Comparison of ENCODE assay signal across 5 fruit fly cellular contexts in genomic region chrX:8063223-8063674, dm6.
TF ChIP-seq lines count a peak whose summit lies in the region.

No protein-coding gene starts in this region.

- TF ChIP-seq CTCF in whole organism, embryonic (GFP tag; optimal IDR thresholded peaks at IDR 0.05; lab: Kevin White, UChicago): no peak

TF ChIP-seq in whole organism, adult, 20 proteins besides CTCF, POLR2A, EP300 and RAD21 (continues in another document):
- TF ChIP-seq Clk (GFP tag; optimal IDR thresholded peaks at IDR 0.05; lab: Kevin White, UChicago) (no peak), CG14711 (tag; optimal IDR thresholded peaks at IDR 0.05; lab: Kevin White, UChicago) (no peak), tj (GFP tag; optimal IDR thresholded peaks at IDR 0.05; lab: Kevin White, UChicago) (peak; percentile 45), CG12768 (GFP tag; optimal IDR thresholded peaks at IDR 0.05; lab: Kevin White, UChicago) (no peak), CG7045 (GFP tag; optimal IDR thresholded peaks at IDR 0.05; lab: Kevin White, UChicago) (no peak), pad (GFP tag; optimal IDR thresholded peaks at IDR 0.05; lab: Kevin White, UChicago) (no peak), kay (GFP tag; lab: Kevin White, UChicago; ENCODE audit: borderline replicate concordance) (peak; percentile 92), Mnt (GFP tag; optimal IDR thresholded peaks at IDR 0.05; lab: Kevin White, UChicago) (peak; percentile 71), toe (GFP tag; optimal IDR thresholded peaks at IDR 0.05; lab: Kevin White, UChicago) (no peak), Crg-1 (GFP tag; optimal IDR thresholded peaks at IDR 0.05; lab: Kevin White, UChicago) (no peak), CG1620 (GFP tag; optimal IDR thresholded peaks at IDR 0.05; lab: Kevin White, UChicago) (no peak), CG5204 (GFP tag; optimal IDR thresholded peaks at IDR 0.05; lab: Kevin White, UChicago) (no peak), Hr96 (GFP tag; optimal IDR thresholded peaks at IDR 0.05; lab: Kevin White, UChicago) (no peak), CG33017 (tag; optimal IDR thresholded peaks at IDR 0.05; lab: Kevin White, UChicago) (no peak), CG7101 (tag; optimal IDR thresholded peaks at IDR 0.05; lab: Kevin White, UChicago) (no peak), cnc (optimal IDR thresholded peaks at IDR 0.05; lab: Kevin White, UChicago) (no peak), bab1 (GFP tag; optimal IDR thresholded peaks at IDR 0.05; lab: Kevin White, UChicago) (peak; percentile 15), cic (GFP tag; optimal IDR thresholded peaks at IDR 0.05; lab: Kevin White, UChicago) (no peak), CG11617 (GFP tag; optimal IDR thresholded peaks at IDR 0.05; lab: Kevin White, UChicago) (peak; percentile 67)

TF ChIP-seq in whole organism, embryonic, 481 proteins besides CTCF, POLR2A, EP300 and RAD21 (continues in another document):
- TF ChIP-seq CG30431 (GFP tag; optimal IDR thresholded peaks at IDR 0.05; lab: Kevin White, UChicago) (no peak), CrebB (tag; optimal IDR thresholded peaks at IDR 0.05; lab: Kevin White, UChicago) (no peak), unc-4 (GFP tag; IDR thresholded peaks at IDR 0.05; lab: Robert Waterston, UW; ENCODE audit: partially characterized antibody) (no peak), CG7928 (GFP tag; optimal IDR thresholded peaks at IDR 0.05; lab: Kevin White, UChicago) (no peak), CG10431 (GFP tag; optimal IDR thresholded peaks at IDR 0.05; lab: Kevin White, UChicago) (no peak), ken (GFP tag; IDR thresholded peaks at IDR 0.05; lab: Robert Waterston, UW) (no peak), CG4360 (GFP tag; IDR thresholded peaks at IDR 0.05; lab: Robert Waterston, UW) (peak; percentile 90), tll (GFP tag; optimal IDR thresholded peaks at IDR 0.05; lab: Kevin White, UChicago) (no peak), gcm (GFP tag; optimal IDR thresholded peaks at IDR 0.05; lab: Kevin White, UChicago) (no peak), Mes4 (GFP tag; optimal IDR thresholded peaks at IDR 0.05; lab: Kevin White, UChicago) (no peak), CG11504 (tag; optimal IDR thresholded peaks at IDR 0.05; lab: Kevin White, UChicago) (no peak), stwl (tag; optimal IDR thresholded peaks at IDR 0.05; lab: Kevin White, UChicago) (peak; percentile 46), lmd (GFP tag; IDR thresholded peaks at IDR 0.05; lab: Robert Waterston, UW) (no peak), CG3847 (GFP tag; IDR thresholded peaks at IDR 0.05; lab: Robert Waterston, UW) (no peak), cato (GFP tag; optimal IDR thresholded peaks at IDR 0.05; lab: Kevin White, UChicago; ENCODE audit: borderline replicate concordance) (no peak), cg (GFP tag; optimal IDR thresholded peaks at IDR 0.05; lab: Kevin White, UChicago) (peak; percentile 63), Rx (GFP tag; IDR thresholded peaks at IDR 0.05; lab: Robert Waterston, UW) (no peak), Spps (tag; optimal IDR thresholded peaks at IDR 0.05; lab: Kevin White, UChicago) (no peak), ci (GFP tag; IDR thresholded peaks at IDR 0.05; lab: Robert Waterston, UW) (peak; percentile 51; the same call in 2 of the 3 replicates)

TF ChIP-seq in whole organism, prepupa, 60 proteins besides CTCF, POLR2A, EP300 and RAD21 (continues in another document):
- TF ChIP-seq CG32006 (GFP tag; optimal IDR thresholded peaks at IDR 0.05; lab: Kevin White, UChicago) (no peak), Sox15 (GFP tag; optimal IDR thresholded peaks at IDR 0.05; lab: Kevin White, UChicago) (no peak), Gug (GFP tag; IDR thresholded peaks at IDR 0.05; lab: Robert Waterston, UW) (0 out of 2 replicates have a peak, but pooled peaks have one; percentile 25), svp (GFP tag; lab: Kevin White, UChicago) (no peak), Sox102F (GFP tag; optimal IDR thresholded peaks at IDR 0.05; lab: Kevin White, UChicago) (peak; percentile 69), CG8119 (GFP tag; IDR thresholded peaks at IDR 0.05; lab: Robert Waterston, UW) (peak; percentile 70), CG6854 (GFP tag; optimal IDR thresholded peaks at IDR 0.05; lab: Kevin White, UChicago) (peak; percentile 91), CG10631 (GFP tag; optimal IDR thresholded peaks at IDR 0.05; lab: Kevin White, UChicago) (no peak), CG4318 (GFP tag; optimal IDR thresholded peaks at IDR 0.05; lab: Kevin White, UChicago) (no peak), Blimp-1 (GFP tag; optimal IDR thresholded peaks at IDR 0.05; lab: Kevin White, UChicago) (peak; percentile 64), CG7368 (GFP tag; optimal IDR thresholded peaks at IDR 0.05; lab: Kevin White, UChicago) (peak; percentile 37), CG11294 (GFP tag; IDR thresholded peaks at IDR 0.05; lab: Robert Waterston, UW) (no peak), CG6163 (GFP tag; IDR thresholded peaks at IDR 0.05; lab: Robert Waterston, UW) (peak; percentile 84), achi (GFP tag; optimal IDR thresholded peaks at IDR 0.05; lab: Kevin White, UChicago) (peak; percentile 72), CG8632 (GFP tag; optimal IDR thresholded peaks at IDR 0.05; lab: Kevin White, UChicago) (peak; percentile 48), Hr4 (GFP tag; optimal IDR thresholded peaks at IDR 0.05; lab: Kevin White, UChicago) (no peak), Eip75B (GFP tag; optimal IDR thresholded peaks at IDR 0.05; lab: Kevin White, UChicago) (no peak), CG3032 (tag; optimal IDR thresholded peaks at IDR 0.05; lab: Kevin White, UChicago) (peak; percentile 4), Sox14 (GFP tag; optimal IDR thresholded peaks at IDR 0.05; lab: Kevin White, UChicago) (peak; percentile 59), Ets21C (GFP tag; optimal IDR thresholded peaks at IDR 0.05; lab: Kevin White, UChicago) (no peak)

TF ChIP-seq in whole organism, pupa, 21 proteins besides CTCF, POLR2A, EP300 and RAD21:
- TF ChIP-seq CG8159 (tag; optimal IDR thresholded peaks at IDR 0.05; lab: Kevin White, UChicago): peak; percentile 51
- peak; percentile 55 for TF ChIP-seq CG15710 (tag; optimal IDR thresholded peaks at IDR 0.05; lab: Kevin White, UChicago)
- TF ChIP-seq fd96Ca (GFP tag; IDR thresholded peaks at IDR 0.05; lab: Robert Waterston, UW): peak; percentile 52; the same call in 1 of the 3 replicates
- TF ChIP-seq CG17806 (tag; optimal IDR thresholded peaks at IDR 0.05; lab: Kevin White, UChicago): peak; percentile 38
- peak; percentile 50 for TF ChIP-seq CG34367 (tag; optimal IDR thresholded peaks at IDR 0.05; lab: Kevin White, UChicago)
- peak; percentile 40 for TF ChIP-seq CG8301 (tag; optimal IDR thresholded peaks at IDR 0.05; lab: Kevin White, UChicago)
- peak; percentile 58 for TF ChIP-seq Pif1B (GFP tag; optimal IDR thresholded peaks at IDR 0.05; lab: Kevin White, UChicago)
- peak; percentile 74 for TF ChIP-seq gl (tag; optimal IDR thresholded peaks at IDR 0.05; lab: Kevin White, UChicago)
- TF ChIP-seq Ets98B (GFP tag; IDR thresholded peaks at IDR 0.05; lab: Robert Waterston, UW): peak; percentile 77
- no peak for TF ChIP-seq CG14655 (GFP tag; optimal IDR thresholded peaks at IDR 0.05; lab: Kevin White, UChicago)
- TF ChIP-seq Snoo (tag; optimal IDR thresholded peaks at IDR 0.05; lab: Kevin White, UChicago): peak; percentile 67
- no peak for TF ChIP-seq CG13204 (GFP tag; optimal IDR thresholded peaks at IDR 0.05; lab: Kevin White, UChicago)
- TF ChIP-seq CG9948 (tag; optimal IDR thresholded peaks at IDR 0.05; lab: Kevin White, UChicago): peak; percentile 25
- no peak for TF ChIP-seq D1 (tag; optimal IDR thresholded peaks at IDR 0.05; lab: Kevin White, UChicago)
- TF ChIP-seq CG12605 (GFP tag; IDR thresholded peaks at IDR 0.05; lab: Robert Waterston, UW): peak; percentile 79
- TF ChIP-seq rn (GFP tag; IDR thresholded peaks at IDR 0.05; lab: Robert Waterston, UW): 0 out of 2 replicates have a peak, but pooled peaks have one; percentile 10
- peak; percentile 84 for TF ChIP-seq Pif1A (GFP tag; optimal IDR thresholded peaks at IDR 0.05; lab: Kevin White, UChicago)
- TF ChIP-seq CG4496 (GFP tag; IDR thresholded peaks at IDR 0.05; lab: Robert Waterston, UW): peak; percentile 88
- TF ChIP-seq EcR (GFP tag; optimal IDR thresholded peaks at IDR 0.05; lab: Kevin White, UChicago): no peak
- TF ChIP-seq CG10348 (GFP tag; IDR thresholded peaks at IDR 0.05; lab: Robert Waterston, UW): no peak
- TF ChIP-seq CG32121 (GFP tag; IDR thresholded peaks at IDR 0.05; lab: Robert Waterston, UW): peak; percentile 79
TF ChIP-seq in whole organism, pupa: peak in this region for 16.

TF ChIP-seq in whole organism, wandering third instar larva, 38 proteins besides CTCF, POLR2A, EP300 and RAD21:
- TF ChIP-seq woc (GFP tag; optimal IDR thresholded peaks at IDR 0.05; lab: Kevin White, UChicago): no peak
- peak; percentile 92 for TF ChIP-seq N (GFP tag; optimal IDR thresholded peaks at IDR 0.05; lab: Kevin White, UChicago)
- no peak for TF ChIP-seq Vsx2 (GFP tag; optimal IDR thresholded peaks at IDR 0.05; lab: Kevin White, UChicago; ENCODE audit: partially characterized antibody)
- peak; percentile 71 for TF ChIP-seq sage (GFP tag; optimal IDR thresholded peaks at IDR 0.05; lab: Kevin White, UChicago)
- TF ChIP-seq dmrt93B (GFP tag; optimal IDR thresholded peaks at IDR 0.05; lab: Kevin White, UChicago): no peak
- TF ChIP-seq OdsH (GFP tag; optimal IDR thresholded peaks at IDR 0.05; lab: Kevin White, UChicago): peak; percentile 39
- TF ChIP-seq usp (GFP tag; optimal IDR thresholded peaks at IDR 0.05; lab: Kevin White, UChicago): no peak
- no peak for TF ChIP-seq CrebA (GFP tag; optimal IDR thresholded peaks at IDR 0.05; lab: Kevin White, UChicago; ENCODE audit: borderline replicate concordance)
- peak; percentile 63 for TF ChIP-seq Jra (GFP tag; optimal IDR thresholded peaks at IDR 0.05; lab: Kevin White, UChicago)
- peak; percentile 61 for TF ChIP-seq Rel (GFP tag; optimal IDR thresholded peaks at IDR 0.05; lab: Kevin White, UChicago)
- peak; percentile 3 for TF ChIP-seq Rel (tag; optimal IDR thresholded peaks at IDR 0.05; lab: Kevin White, UChicago)
- TF ChIP-seq tai (GFP tag; optimal IDR thresholded peaks at IDR 0.05; lab: Kevin White, UChicago): no peak
- TF ChIP-seq Mio (GFP tag; optimal IDR thresholded peaks at IDR 0.05; lab: Kevin White, UChicago): no peak
- peak; percentile 79 for TF ChIP-seq Sp1 (GFP tag; optimal IDR thresholded peaks at IDR 0.05; lab: Kevin White, UChicago)
- TF ChIP-seq jim (GFP tag; optimal IDR thresholded peaks at IDR 0.05; lab: Kevin White, UChicago): peak; percentile 4
- TF ChIP-seq Myc (optimal IDR thresholded peaks at IDR 0.05; lab: Kevin White, UChicago): no peak
- TF ChIP-seq foxo (GFP tag; optimal IDR thresholded peaks at IDR 0.05; lab: Kevin White, UChicago): peak in 1 of 2 experiments; percentile 18
